Fruit fly (Drosophila melanogaster): ENCODE measurements around the gene comm3.

Gene comm3

DNA sequence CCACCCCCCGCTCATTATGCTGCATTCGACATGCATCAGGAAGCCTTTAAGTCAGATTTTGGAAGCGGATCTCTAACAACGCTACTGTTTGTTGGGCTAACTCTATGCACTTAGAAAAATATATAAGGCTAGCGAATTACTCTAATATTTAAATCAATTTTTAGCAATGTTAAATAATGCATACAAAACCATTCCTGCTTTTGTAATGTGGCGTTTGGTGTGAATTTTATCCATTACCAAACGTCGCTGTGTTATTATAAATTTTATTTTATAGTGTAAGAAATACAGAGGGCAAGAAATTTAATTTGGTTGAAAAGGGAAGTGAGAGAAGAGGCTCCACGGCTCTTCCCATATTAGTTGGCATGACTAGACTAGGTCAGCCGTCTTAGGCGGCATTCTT, 25.2 kb upstream of the comm3 start (continued):
- TF ChIP-seq Ssrp (tag; optimal IDR thresholded peaks at IDR 0.05) (peak; percentile 48), fru (optimal IDR thresholded peaks at IDR 0.05) (no peak), CG6765 (GFP tag; optimal IDR thresholded peaks at IDR 0.05) (no peak), lilli (GFP tag; optimal IDR thresholded peaks at IDR 0.05) (no peak), CG7745 (tag; optimal IDR thresholded peaks at IDR 0.05) (peak; percentile 3), BEAF-32 (GFP tag; optimal IDR thresholded peaks at IDR 0.05) (no peak), CG9609 (GFP tag; optimal IDR thresholded peaks at IDR 0.05) (no peak), CoRest (tag; optimal IDR thresholded peaks at IDR 0.05) (peak; percentile 30), Rx (GFP tag; IDR thresholded peaks at IDR 0.05) (no peak), CG14667 (GFP tag; IDR thresholded peaks at IDR 0.05) (no peak), CG2116 (GFP tag; optimal IDR thresholded peaks at IDR 0.05) (no peak), cad (GFP tag; optimal IDR thresholded peaks at IDR 0.05) (no peak), CG32767 (GFP tag; IDR thresholded peaks at IDR 0.05) (no peak), Pdp1 (GFP tag; optimal IDR thresholded peaks at IDR 0.05) (peak in 1 of 2 experiments; percentile 19), Camta (GFP tag; optimal IDR thresholded peaks at IDR 0.05) (no peak), CG10147 (GFP tag; optimal IDR thresholded peaks at IDR 0.05) (no peak), fd3F (GFP tag; optimal IDR thresholded peaks at IDR 0.05) (no peak), nerfin-1 (tag; optimal IDR thresholded peaks at IDR 0.05) (no peak), Lhr (GFP tag; optimal IDR thresholded peaks at IDR 0.05) (no peak), slp2 (GFP tag; optimal IDR thresholded peaks at IDR 0.05) (no peak), Hr78 (GFP tag; optimal IDR thresholded peaks at IDR 0.05) (no peak), CTCF (GFP tag; optimal IDR thresholded peaks at IDR 0.05) (no peak), btn (GFP tag; optimal IDR thresholded peaks at IDR 0.05) (no peak), H15 (GFP tag; IDR thresholded peaks at IDR 0.05) (no peak), Dbx (GFP tag; IDR thresholded peaks at IDR 0.05) (no peak), pan (optimal IDR thresholded peaks at IDR 0.05) (no peak), pan (GFP tag; optimal IDR thresholded peaks at IDR 0.05 in 1 of 2, IDR thresholded peaks at IDR 0.05 in 1 of 2) (no peak), GATAe (GFP tag; conservative IDR thresholded peaks at IDR 0.05) (no peak), sim (GFP tag; IDR thresholded peaks at IDR 0.05) (no peak), tx (GFP tag; optimal IDR thresholded peaks at IDR 0.05) (no peak), Spps (tag; optimal IDR thresholded peaks at IDR 0.05) (peak; percentile 31), Gsc (GFP tag; IDR thresholded peaks at IDR 0.05) (no peak), inv (GFP tag; IDR thresholded peaks at IDR 0.05; ENCODE audit: partially characterized antibody) (no peak), Bgb (GFP tag; IDR thresholded peaks at IDR 0.05; ENCODE audit: partially characterized antibody) (no peak), crp (GFP tag; optimal IDR thresholded peaks at IDR 0.05) (no peak), CG10274 (GFP tag; optimal IDR thresholded peaks at IDR 0.05) (no peak), CG6689 (GFP tag; IDR thresholded peaks at IDR 0.05) (no peak), Nf-YC (tag; optimal IDR thresholded peaks at IDR 0.05) (no peak), D (optimal IDR thresholded peaks at IDR 0.05) (no peak), D (GFP tag; optimal IDR thresholded peaks at IDR 0.05) (peak; percentile 49), ftz-f1 (GFP tag; optimal IDR thresholded peaks at IDR 0.05) (no peak), CG10431 (GFP tag; optimal IDR thresholded peaks at IDR 0.05) (no peak), zf30C (GFP tag; optimal IDR thresholded peaks at IDR 0.05) (peak; percentile 19), twi (tag; optimal IDR thresholded peaks at IDR 0.05) (peak; percentile 26), CG15514 (GFP tag; optimal IDR thresholded peaks at IDR 0.05) (no peak), Oli (tag; optimal IDR thresholded peaks at IDR 0.05) (peak; percentile 27), CG5180 (GFP tag; optimal IDR thresholded peaks at IDR 0.05) (no peak), dan (GFP tag; IDR thresholded peaks at IDR 0.05) (no peak), CG12071 (GFP tag; optimal IDR thresholded peaks at IDR 0.05) (no peak), CG10979 (tag; optimal IDR thresholded peaks at IDR 0.05) (peak; percentile 69), odd (GFP tag; optimal IDR thresholded peaks at IDR 0.05) (no peak), grau (tag; optimal IDR thresholded peaks at IDR 0.05) (peak; percentile 51)
